Fruit fly (Drosophila melanogaster): Measurements from ENCODE around the gene Daxx.
A peak's percentile ranks its signal among the peaks of the same experiment; 100 is the strongest.

The Daxx gene

DNA sequence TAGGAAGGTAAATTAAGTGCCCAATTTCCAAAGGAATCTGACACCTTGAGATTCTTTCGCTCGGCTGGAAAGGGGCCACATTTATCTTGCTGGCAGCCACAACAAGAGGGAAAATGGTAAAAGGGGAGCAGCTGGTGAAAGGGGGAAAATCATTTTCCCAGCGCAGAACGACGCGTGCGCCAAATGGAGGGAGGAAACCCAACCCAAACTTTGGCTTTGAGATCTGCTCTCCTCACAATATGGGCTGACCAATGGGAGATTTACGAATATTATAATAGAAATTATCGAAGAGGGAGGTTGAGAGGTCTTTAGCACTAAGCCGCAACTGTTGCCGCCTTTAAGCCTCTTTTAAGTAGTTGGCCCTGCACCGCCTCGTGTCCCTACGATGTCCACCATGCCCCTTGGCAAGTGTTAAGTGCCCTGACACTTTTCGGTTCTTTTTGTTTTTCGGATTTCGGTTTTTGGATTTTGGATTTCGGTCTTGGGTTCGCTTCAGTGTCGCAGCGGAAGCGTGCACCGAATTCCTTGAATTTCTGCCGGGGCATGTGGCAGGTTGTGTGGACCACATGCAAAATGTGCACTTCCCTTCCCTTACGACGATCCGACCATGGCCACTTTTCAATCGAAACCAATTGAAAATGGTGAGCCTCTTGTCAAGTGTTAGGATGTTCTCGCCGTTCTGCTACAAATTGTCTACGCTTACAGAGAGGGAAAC is 51.4 kb downstream of the Daxx start:
- no peak for TF ChIP-seq pan (optimal IDR thresholded peaks at IDR 0.05)
- no peak for TF ChIP-seq psq (optimal IDR thresholded peaks at IDR 0.05)
- TF ChIP-seq EcR (GFP tag; optimal IDR thresholded peaks at IDR 0.05) = no peak
- no peak for TF ChIP-seq Dll (optimal IDR thresholded peaks at IDR 0.05)
- no peak for TF ChIP-seq usp (GFP tag; optimal IDR thresholded peaks at IDR 0.05)
- no peak for TF ChIP-seq CG8478 (optimal IDR thresholded peaks at IDR 0.05)

dm6 chr2L:6532977-6533376 is 52.2 kb downstream of the Daxx start:
- TF ChIP-seq usp (GFP tag; optimal IDR thresholded peaks at IDR 0.05) (no peak), Dll (optimal IDR thresholded peaks at IDR 0.05) (no peak), EcR (GFP tag; optimal IDR thresholded peaks at IDR 0.05) (no peak), CG8478 (optimal IDR thresholded peaks at IDR 0.05) (no peak), psq (optimal IDR thresholded peaks at IDR 0.05) (no peak), pan (optimal IDR thresholded peaks at IDR 0.05) (no peak)

dm6 chr2L:6533719-6534118 is 53.0 kb downstream of the Daxx start:
- TF ChIP-seq usp (GFP tag; optimal IDR thresholded peaks at IDR 0.05) (no peak), CG8478 (optimal IDR thresholded peaks at IDR 0.05) (no peak), Dll (optimal IDR thresholded peaks at IDR 0.05) (no peak), EcR (GFP tag; optimal IDR thresholded peaks at IDR 0.05) (no peak), pan (optimal IDR thresholded peaks at IDR 0.05) (no peak), psq (optimal IDR thresholded peaks at IDR 0.05) (no peak)

- TF ChIP-seq pan (optimal IDR thresholded peaks at IDR 0.05) (no peak), EcR (GFP tag; optimal IDR thresholded peaks at IDR 0.05) (no peak), usp (GFP tag; optimal IDR thresholded peaks at IDR 0.05) (no peak), Dll (optimal IDR thresholded peaks at IDR 0.05) (no peak), CG8478 (optimal IDR thresholded peaks at IDR 0.05) (no peak), psq (optimal IDR thresholded peaks at IDR 0.05) (no peak)
Measured at dm6 chr2L:6534125-6534815, 53.5 kb downstream of the Daxx start.

dm6 chr2L:6536044-6536581 is 55.4 kb downstream of the Daxx start:
- TF ChIP-seq usp (GFP tag; optimal IDR thresholded peaks at IDR 0.05) (no peak), Dll (optimal IDR thresholded peaks at IDR 0.05) (peak; percentile 27)
